Fruit fly (Drosophila melanogaster) whole organism, embryonic: ENCODE measurements around the gene CG3408.

ENCODE experiments used
- Abd-B ChIP-seq: fragments of 200-800 bp; sonication (Bioruptor generic); optimal IDR thresholded peaks from 2 replicates; lab custom pipeline; 2018; ENCODE audit warnings: missing biosample characterization, mild to moderate bottlenecking, missing genetic modification characterization, moderate library complexity
- Asciz ChIP-seq: fragments of 200-800 bp; sonication (Bioruptor generic); optimal IDR thresholded peaks from 2 replicates; lab custom pipeline; 2017; ENCODE audit warnings: missing biosample characterization, mild to moderate bottlenecking, missing genetic modification characterization, missing genetic modification reagents
- Atf3 ChIP-seq: fragments of 200-800 bp; sonication (Bioruptor generic); optimal IDR thresholded peaks from 3 replicates; lab custom pipeline; 2016; ENCODE audit warnings: missing biosample characterization, missing genetic modification characterization
- BtbVII ChIP-seq: fragments of 200-800 bp; sonication (Bioruptor generic); optimal IDR thresholded peaks from 3 replicates; lab custom pipeline; 2017; ENCODE audit warnings: missing biosample characterization, mild to moderate bottlenecking, missing genetic modification characterization
- CG10654 ChIP-seq: fragments of 200-800 bp; sonication (Bioruptor generic); optimal IDR thresholded peaks from 2 replicates; lab custom pipeline; 2016; ENCODE audit warnings: missing biosample characterization, missing genetic modification characterization
- CG15514 ChIP-seq: fragments of 200-800 bp; sonication (Bioruptor generic); optimal IDR thresholded peaks from 3 replicates; lab custom pipeline; 2017; ENCODE audit warnings: missing biosample characterization, missing genetic modification characterization, mild to moderate bottlenecking, moderate library complexity, missing genetic modification reagents
- CG17361 ChIP-seq: fragments of 200-800 bp; sonication (Bioruptor generic); IDR thresholded peaks from 3 replicates; pipeline ENCODE4 v1.3.6; 2022; ENCODE audit warnings: missing biosample characterization, missing genetic modification characterization
- CG17568 ChIP-seq: fragments of 200-800 bp; sonication (Bioruptor generic); optimal IDR thresholded peaks from 2 replicates; lab custom pipeline; 2018; ENCODE audit warnings: missing biosample characterization, mild to moderate bottlenecking, missing genetic modification characterization, moderate library complexity
- CG17802 ChIP-seq: fragments of 200-800 bp; sonication (Bioruptor generic); optimal IDR thresholded peaks from 2 replicates; lab custom pipeline; 2018; ENCODE audit warnings: missing biosample characterization, mild to moderate bottlenecking, missing genetic modification characterization, moderate library complexity
- CG17912 ChIP-seq: fragments of 200-800 bp; sonication (Bioruptor generic); optimal IDR thresholded peaks from 2 replicates; lab custom pipeline; 2018; ENCODE audit warnings: missing biosample characterization, mild to moderate bottlenecking, missing genetic modification characterization
- CG2678 ChIP-seq: fragments of 200-800 bp; sonication (Bioruptor generic); optimal IDR thresholded peaks from 3 replicates; lab custom pipeline; 2019; ENCODE audit warnings: missing biosample characterization, mild to moderate bottlenecking, missing genetic modification characterization, moderate library complexity
- CG2712 ChIP-seq: fragments of 200-800 bp; optimal IDR thresholded peaks from 3 replicates; lab custom pipeline; 2019; ENCODE audit warnings: missing biosample characterization, mild to moderate bottlenecking, missing genetic modification characterization, moderate library complexity
- CG33557 ChIP-seq: fragments of 200-800 bp; sonication (Bioruptor generic); optimal IDR thresholded peaks from 2 replicates; lab custom pipeline; 2019; ENCODE audit warnings: missing biosample characterization, mild to moderate bottlenecking, missing genetic modification characterization, moderate library complexity
- CG3847 ChIP-seq: fragments of 200-800 bp; sonication (Bioruptor generic); IDR thresholded peaks from 2 replicates; pipeline ENCODE4 v1.3.6; 2022; ENCODE audit warnings: missing biosample characterization, missing genetic modification characterization
- CG5180 ChIP-seq: fragments of 200-800 bp; sonication (Bioruptor generic); optimal IDR thresholded peaks from 3 replicates; lab custom pipeline; 2017; ENCODE audit warnings: missing biosample characterization, missing genetic modification characterization, mild to moderate bottlenecking, moderate library complexity, missing genetic modification reagents
- CG8924 ChIP-seq: fragments of 200-800 bp; optimal IDR thresholded peaks from 3 replicates; lab custom pipeline; 2019; ENCODE audit warnings: missing biosample characterization, mild to moderate bottlenecking, missing genetic modification characterization, moderate library complexity
- CTCF ChIP-seq: fragments of 200-800 bp; sonication (Bioruptor generic); optimal IDR thresholded peaks from 2 replicates; lab custom pipeline; 2017; ENCODE audit warnings: missing biosample characterization, mild to moderate bottlenecking, missing genetic modification characterization, moderate library complexity
- Dbx ChIP-seq: fragments of 200-800 bp; sonication (Bioruptor generic); IDR thresholded peaks from 3 replicates; pipeline ENCODE4 v1.3.6; 2022; ENCODE audit warnings: missing biosample characterization, missing genetic modification characterization
- Fer1 ChIP-seq: fragments of 200-800 bp; sonication (Bioruptor generic); optimal IDR thresholded peaks from 2 replicates; lab custom pipeline; 2017; ENCODE audit warnings: missing biosample characterization, mild to moderate bottlenecking, missing genetic modification characterization
- Fer3 ChIP-seq: fragments of 200-800 bp; sonication (Bioruptor generic); optimal IDR thresholded peaks from 2 replicates; lab custom pipeline; 2018; ENCODE audit warnings: missing biosample characterization, mild to moderate bottlenecking, missing genetic modification characterization, moderate library complexity
- Hmr ChIP-seq: fragments of 200-800 bp; sonication (Bioruptor generic); optimal IDR thresholded peaks from 3 replicates; lab custom pipeline; 2017; ENCODE audit warnings: mild to moderate bottlenecking, missing biosample characterization, missing genetic modification reagents, missing genetic modification characterization
- Max ChIP-seq: fragments of 200-800 bp; sonication (Bioruptor generic); optimal IDR thresholded peaks from 2 replicates; lab custom pipeline; 2016; ENCODE audit warnings: missing biosample characterization, mild to moderate bottlenecking, missing genetic modification characterization
- Nf-YB ChIP-seq: fragments of 200-800 bp; sonication (Bioruptor generic); optimal IDR thresholded peaks from 3 replicates; lab custom pipeline; 2019; ENCODE audit warnings: missing biosample characterization, mild to moderate bottlenecking, missing genetic modification characterization, moderate library complexity
- Ssrp ChIP-seq: fragments of 200-800 bp; sonication (Bioruptor generic); optimal IDR thresholded peaks from 2 replicates; lab custom pipeline; 2018; ENCODE audit warnings: missing biosample characterization, mild to moderate bottlenecking, missing genetic modification characterization, moderate library complexity
- Tbp ChIP-seq: fragments of >200 bp; optimal IDR thresholded peaks from 2 replicates; lab custom pipeline; 2018; ENCODE audit warnings: missing biosample characterization, missing genetic modification characterization
- Xrp1 ChIP-seq: fragments of 200-800 bp; sonication (Bioruptor generic); IDR thresholded peaks from 2 replicates; pipeline ENCODE4 v1.3.6; 2022; ENCODE audit warnings: missing biosample characterization, missing genetic modification characterization
- amos ChIP-seq: fragments of 200-800 bp; sonication (Bioruptor generic); IDR thresholded peaks from 2 replicates; pipeline ENCODE4 v1.3.6; 2022; ENCODE audit warnings: missing biosample characterization, missing genetic modification characterization; ENCODE audit not compliant: partially characterized antibody
- ara ChIP-seq: fragments of 200-800 bp; sonication (Bioruptor generic); IDR thresholded peaks from 2 replicates; pipeline ENCODE4 v1.3.6; 2022; ENCODE audit warnings: missing biosample characterization, missing genetic modification characterization
- ash1 ChIP-seq: fragments of 200-800 bp; sonication (Bioruptor generic); optimal IDR thresholded peaks from 2 replicates; lab custom pipeline; 2018; ENCODE audit warnings: missing biosample characterization, mild to moderate bottlenecking, missing genetic modification characterization
- bbx ChIP-seq: fragments of 200-800 bp; sonication (Bioruptor generic); IDR thresholded peaks from 2 replicates; pipeline ENCODE4 v1.3.6; 2022; ENCODE audit warnings: missing biosample characterization, missing genetic modification characterization; ENCODE audit not compliant: partially characterized antibody
- bigmax ChIP-seq: fragments of 200-800 bp; sonication (Bioruptor generic); optimal IDR thresholded peaks from 2 replicates; lab custom pipeline; 2018; ENCODE audit warnings: missing biosample characterization, mild to moderate bottlenecking, missing genetic modification characterization
- chn ChIP-seq: fragments of 200-800 bp; sonication (Bioruptor generic); optimal IDR thresholded peaks from 2 replicates; lab custom pipeline; 2016; ENCODE audit warnings: missing biosample characterization, missing genetic modification characterization
- ci ChIP-seq: fragments of 200-800 bp; sonication (Bioruptor generic); IDR thresholded peaks from 3 replicates; pipeline ENCODE4 v1.3.6; 2022; ENCODE audit warnings: missing biosample characterization, missing genetic modification characterization
- eve ChIP-seq, 2 experiments: fragments of >200 bp; optimal IDR thresholded peaks; 2 replicates each; lab custom pipeline; 2017; ENCODE audit warnings: missing biosample characterization in 2 of 2, missing genetic modification characterization in 2 of 2
- fd102C ChIP-seq: fragments of 200-800 bp; sonication (Bioruptor generic); optimal IDR thresholded peaks from 2 replicates; lab custom pipeline; 2018; ENCODE audit warnings: missing biosample characterization, mild to moderate bottlenecking, missing genetic modification characterization, moderate library complexity
- gcm2 ChIP-seq: fragments of 200-800 bp; sonication (Bioruptor generic); optimal IDR thresholded peaks from 2 replicates; lab custom pipeline; 2016; ENCODE audit warnings: missing biosample characterization, missing genetic modification characterization
- kay ChIP-seq: fragments of 200-800 bp; sonication (Bioruptor generic); optimal IDR thresholded peaks from 2 replicates; lab custom pipeline; 2016; ENCODE audit warnings: missing biosample characterization, missing genetic modification characterization
- nau ChIP-seq: fragments of 200-800 bp; sonication (Bioruptor generic); optimal IDR thresholded peaks from 3 replicates; lab custom pipeline; 2017; ENCODE audit warnings: missing biosample characterization, mild to moderate bottlenecking, missing genetic modification characterization, missing genetic modification reagents
- nmo ChIP-seq: fragments of 200-800 bp; sonication (Bioruptor generic); optimal IDR thresholded peaks from 2 replicates; lab custom pipeline; 2018; ENCODE audit warnings: missing biosample characterization, mild to moderate bottlenecking, missing genetic modification characterization, moderate library complexity
- nom ChIP-seq: fragments of 200-800 bp; sonication (Bioruptor generic); optimal IDR thresholded peaks from 2 replicates; lab custom pipeline; 2017; ENCODE audit warnings: missing biosample characterization, missing genetic modification characterization, mild to moderate bottlenecking, moderate library complexity, missing genetic modification reagents
- pfk ChIP-seq: fragments of 200-800 bp; sonication (Bioruptor generic); optimal IDR thresholded peaks from 2 replicates; lab custom pipeline; 2018; ENCODE audit warnings: missing biosample characterization, mild to moderate bottlenecking, missing genetic modification characterization, moderate library complexity
- phol ChIP-seq: fragments of 200-800 bp; sonication (Bioruptor generic); optimal IDR thresholded peaks from 3 replicates; lab custom pipeline; 2018; ENCODE audit warnings: missing biosample characterization, mild to moderate bottlenecking, missing genetic modification characterization, moderate library complexity
- pzg ChIP-seq: fragments of 200-800 bp; sonication (Bioruptor generic); optimal IDR thresholded peaks from 3 replicates; lab custom pipeline; 2018; ENCODE audit warnings: missing biosample characterization, mild to moderate bottlenecking, missing genetic modification characterization, moderate library complexity
- salm ChIP-seq: fragments of 200-800 bp; sonication (Bioruptor generic); optimal IDR thresholded peaks from 2 replicates; lab custom pipeline; 2018; ENCODE audit warnings: missing biosample characterization, mild to moderate bottlenecking, missing genetic modification characterization
- stwl ChIP-seq: fragments of 200-800 bp; sonication (Bioruptor generic); optimal IDR thresholded peaks from 3 replicates; lab custom pipeline; 2018; ENCODE audit warnings: missing biosample characterization, mild to moderate bottlenecking, missing genetic modification characterization, moderate library complexity
- sug ChIP-seq: fragments of 200-800 bp; optimal IDR thresholded peaks from 2 replicates; lab custom pipeline; 2019; ENCODE audit warnings: missing biosample characterization, mild to moderate bottlenecking, missing genetic modification characterization, moderate library complexity
- twi ChIP-seq: fragments of 200-800 bp; optimal IDR thresholded peaks from 2 replicates; lab custom pipeline; 2019; ENCODE audit warnings: missing biosample characterization, mild to moderate bottlenecking, missing genetic modification characterization, moderate library complexity

CG3408 gene

dm6 chr3L:9511287-9512256 is 2.2 kb upstream of the CG3408 start, which contains the start of gene RpS9 (continued):
- TF ChIP-seq Asciz (GFP tag; lab: Kevin White, UChicago) (peak; percentile 22), Ssrp (no peak), Max (peak; percentile 72), Abd-B (GFP tag; lab: Kevin White, UChicago) (peak; percentile 11), CG2712 (tag; lab: Kevin White, UChicago) (peak; percentile 46), amos (GFP tag; lab: Robert Waterston, UW) (peak; percentile 60), Fer3 (tag; lab: Kevin White, UChicago) (peak; percentile 54), eve (GFP tag; optimal IDR thresholded peaks at IDR 0.05; lab: Kevin White, UChicago) (peak in 1 of 2 experiments; percentile 59), CG17568 (GFP tag; lab: Kevin White, UChicago) (peak; percentile 73), nau (GFP tag; lab: Kevin White, UChicago) (peak; percentile 4), CG3847 (peak; percentile 43; the same call in 1 of the 2 replicates), BtbVII (GFP tag; lab: Kevin White, UChicago) (peak; percentile 43), CG17802 (tag; lab: Kevin White, UChicago) (no peak), pzg (GFP tag; lab: Kevin White, UChicago) (peak; percentile 61), phol (tag; lab: Kevin White, UChicago) (peak; percentile 69), sug (tag; lab: Kevin White, UChicago) (peak; percentile 39), Dbx (0 out of 3 replicates have a peak, but pooled peaks have one; percentile 41), Atf3 (GFP tag; lab: Kevin White, UChicago) (no peak), gcm2 (GFP tag; lab: Kevin White, UChicago) (peak; percentile 9), CG15514 (GFP tag; lab: Kevin White, UChicago) (peak; percentile 41), ci (GFP tag; lab: Robert Waterston, UW) (peak; percentile 49; the same call in 1 of the 3 replicates), twi (tag; lab: Kevin White, UChicago) (no peak), Hmr (GFP tag; lab: Kevin White, UChicago) (peak; percentile 46), bigmax (GFP tag; lab: Kevin White, UChicago) (peak; percentile 99), nmo (GFP tag; lab: Kevin White, UChicago) (peak; percentile 37), kay (GFP tag; lab: Kevin White, UChicago) (no peak), ash1 (GFP tag; lab: Kevin White, UChicago) (no peak), Nf-YB (GFP tag; lab: Kevin White, UChicago) (peak; percentile 33), bbx (peak; percentile 22; the same call in 1 of the 2 replicates), salm (tag; lab: Kevin White, UChicago) (peak; percentile 19), stwl (tag; lab: Kevin White, UChicago) (peak; percentile 54), CG2678 (peak; percentile 58), CG17912 (GFP tag; lab: Kevin White, UChicago) (peak; percentile 77), pfk (GFP tag; lab: Kevin White, UChicago) (peak; percentile 70), Fer1 (GFP tag; lab: Kevin White, UChicago) (peak; percentile 57), CG10654 (GFP tag; lab: Kevin White, UChicago) (no peak), fd102C (GFP tag; lab: Kevin White, UChicago) (no peak), CG8924 (tag; lab: Kevin White, UChicago) (peak; percentile 19), chn (GFP tag; lab: Kevin White, UChicago) (no peak), nom (GFP tag; lab: Kevin White, UChicago) (peak; percentile 67), Tbp (GFP tag; lab: Kevin White, UChicago) (no peak), ara (GFP tag; lab: Robert Waterston, UW) (no peak), CG5180 (GFP tag; lab: Kevin White, UChicago) (peak; percentile 4), CG33557 (GFP tag; lab: Kevin White, UChicago) (peak; percentile 13), Xrp1 (GFP tag; lab: Robert Waterston, UW) (0 out of 2 replicates have a peak, but pooled peaks have one; percentile 21), CTCF (GFP tag; lab: Kevin White, UChicago) (peak; percentile 81), CG17361 (GFP tag; lab: Robert Waterston, UW) (peak; percentile 44; the same call in 1 of the 3 replicates)
